Worm (Caenorhabditis elegans) whole organism, dauer: Measurements from ENCODE around the gene M03F4.6.

Source experiments
- unc-62 ChIP-seq: sonication (generic microtip); optimal IDR thresholded peaks from 2 replicates; lab custom pipeline; 2017; ENCODE audit warnings: missing biosample characterization, missing genetic modification reagents, missing genetic modification characterization

M03F4.6 gene

ce11 chrX:4979060-4979459, 9.9 kb upstream of the M03F4.6 start:
- TF ChIP-seq unc-62 (GFP tag; lab: Kevin White, UChicago), result no peak

- TF ChIP-seq unc-62 (GFP tag; lab: Kevin White, UChicago), result no peak
Measured at ce11 chrX:4978103-4978502, 9.0 kb upstream of the M03F4.6 start.

ce11 chrX:4976530-4976929, 7.4 kb upstream of the M03F4.6 start, which contains the start of gene lfi-1:
TSS of gene lfi-1 (plus strand) at chrX:4976830.
- no peak for TF ChIP-seq unc-62 (GFP tag; lab: Kevin White, UChicago)

DNA sequence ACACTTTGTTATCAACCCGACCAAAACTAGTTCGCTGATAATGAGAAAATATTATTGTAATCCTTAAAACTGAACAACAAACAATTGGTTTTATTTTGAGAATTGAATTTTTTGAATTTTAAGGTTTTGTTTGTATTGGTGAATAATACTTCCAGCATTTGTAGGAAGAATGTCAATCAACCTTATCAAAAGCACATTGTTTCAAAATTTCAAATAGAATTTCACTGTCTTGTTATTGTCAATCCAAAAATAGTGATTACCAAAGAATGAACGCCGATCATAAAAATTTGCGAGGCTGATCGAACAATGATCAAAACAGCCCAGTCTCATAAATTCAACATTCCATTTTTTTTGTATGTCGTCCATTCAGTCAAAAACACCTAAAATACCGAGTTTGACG, 5.4 kb upstream of the M03F4.6 start:
- no peak for TF ChIP-seq unc-62 (GFP tag; lab: Kevin White, UChicago)

DNA sequence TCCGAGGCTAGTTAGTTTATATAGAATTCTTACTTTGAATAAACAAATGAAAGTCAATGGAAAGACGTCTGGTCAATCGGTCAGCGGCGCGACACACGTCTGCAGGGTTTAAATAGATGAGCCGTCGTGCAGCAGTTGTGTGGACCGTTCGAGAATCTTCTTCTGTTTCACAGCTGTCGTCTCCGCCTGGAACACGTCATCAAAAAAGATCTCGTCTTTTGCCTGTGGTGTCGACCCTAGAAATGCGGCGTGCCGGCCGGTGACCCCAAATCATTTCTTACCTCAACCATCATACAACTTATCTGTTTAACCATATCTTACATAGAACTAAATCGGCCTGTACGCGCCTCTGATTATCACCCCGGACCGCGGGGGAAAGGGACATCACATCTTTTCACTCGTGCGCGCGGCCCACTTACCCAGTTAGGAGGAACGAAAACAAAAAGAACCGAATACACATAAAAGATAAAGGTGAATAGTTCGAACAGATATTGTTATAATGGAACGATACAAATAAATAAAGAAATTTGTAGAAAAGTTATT, 3.0 kb upstream of the M03F4.6 start:
- no peak for TF ChIP-seq unc-62 (GFP tag; lab: Kevin White, UChicago)

DNA sequence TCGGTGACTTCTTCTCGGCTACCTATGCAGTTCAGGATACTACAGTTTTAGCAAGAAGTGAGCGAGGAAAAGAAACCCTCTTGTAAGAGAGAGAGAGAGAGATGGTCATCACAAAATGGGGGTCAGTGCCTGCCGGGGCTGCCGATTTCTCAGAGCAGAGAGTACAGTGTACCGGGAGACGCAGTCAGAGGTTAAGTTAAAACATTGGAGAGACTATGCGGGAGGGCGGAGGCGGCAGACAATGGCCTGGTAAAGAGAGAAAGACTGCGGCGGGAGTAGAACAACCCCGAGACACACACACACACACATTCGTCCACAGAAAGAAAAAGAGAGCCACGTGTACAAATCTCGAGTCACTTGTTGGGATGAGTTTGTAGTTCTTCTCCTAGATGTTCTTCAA, 2.3 kb upstream of the M03F4.6 start:
- TF ChIP-seq unc-62 (GFP tag; lab: Kevin White, UChicago), result no peak

ce11 chrX:4970863-4971345, 1.8 kb upstream of the M03F4.6 start, which contains the start of gene calu-1:
TSS of gene calu-1 (minus strand) at chrX:4970913.
- no peak for TF ChIP-seq unc-62 (GFP tag; lab: Kevin White, UChicago)

- TF ChIP-seq unc-62 (GFP tag; lab: Kevin White, UChicago), result no peak
Measured at ce11 chrX:4965592-4965991, 3.5 kb downstream of the M03F4.6 start.

ce11 chrX:4961681-4962656, 7.2 kb downstream of the M03F4.6 start:
- no peak for TF ChIP-seq unc-62 (GFP tag; lab: Kevin White, UChicago)

ce11 chrX:4960910-4961680, 8.0 kb downstream of the M03F4.6 start:
- no peak for TF ChIP-seq unc-62 (GFP tag; lab: Kevin White, UChicago)

DNA sequence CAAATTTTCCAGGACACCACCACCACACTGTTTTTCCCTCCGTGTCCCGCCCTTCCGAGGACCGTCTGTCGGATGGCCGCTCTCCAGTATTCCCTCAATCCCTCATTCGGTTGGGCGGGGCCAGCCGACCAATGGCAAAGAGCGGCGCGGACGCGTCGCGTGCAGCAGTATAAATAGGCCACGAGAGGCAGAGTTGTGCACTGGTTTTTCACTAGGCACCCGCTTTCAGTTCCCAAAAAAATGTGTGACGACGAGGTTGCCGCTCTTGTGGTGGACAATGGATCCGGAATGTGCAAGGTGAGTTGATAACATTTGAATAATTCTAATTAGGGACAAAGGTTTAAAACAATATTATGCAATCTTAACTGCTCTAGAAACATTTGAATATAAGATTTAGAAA, 8.7 kb downstream of the M03F4.6 start, which contains the start of gene act-4:
Gene act-4 (plus strand): TSS at position 200 of the 400 bp plus-strand sequence.
- TF ChIP-seq unc-62 (GFP tag; lab: Kevin White, UChicago), result no peak

ce11 chrX:4959440-4959839, 9.7 kb downstream of the M03F4.6 start:
- TF ChIP-seq unc-62 (GFP tag; lab: Kevin White, UChicago), result no peak

- TF ChIP-seq unc-62 (GFP tag; lab: Kevin White, UChicago), result no peak
Measured at ce11 chrX:4958986-4959385, 10.1 kb downstream of the M03F4.6 start.

ce11 chrX:4957259-4957658, 11.9 kb downstream of the M03F4.6 start, which contains the start of gene M03F4.4:
TSS of gene M03F4.4 (minus strand) at chrX:4957418.
- TF ChIP-seq unc-62 (GFP tag; lab: Kevin White, UChicago), result no peak

- TF ChIP-seq unc-62 (GFP tag; lab: Kevin White, UChicago), result no peak
Measured at ce11 chrX:4947749-4948148, 21.4 kb downstream of the M03F4.6 start, which contains the start of gene tyra-3. TSS of gene tyra-3 (plus strand) at chrX:4948049.
